Fruit fly (Drosophila melanogaster) whole organism, embryonic: ENCODE results near the gene CG7079.

ENCODE experiments used
- CG13775 ChIP-seq: fragments of 200-800 bp; sonication (Bioruptor generic); optimal IDR thresholded peaks from 3 replicates; lab custom pipeline; 2017; ENCODE audit warnings: missing biosample characterization, mild to moderate bottlenecking, missing genetic modification characterization
- CG32532 ChIP-seq: fragments of 200-800 bp; sonication (Bioruptor generic); IDR thresholded peaks from 2 replicates; pipeline ENCODE4 v1.3.6; 2022; ENCODE audit warnings: missing biosample characterization, missing genetic modification characterization
- CG3995 ChIP-seq: fragments of 200-800 bp; sonication (Bioruptor generic); optimal IDR thresholded peaks from 3 replicates; lab custom pipeline; 2016; ENCODE audit warnings: missing biosample characterization, missing genetic modification characterization
- CG4404 ChIP-seq: fragments of 200-800 bp; sonication (Bioruptor generic); IDR thresholded peaks from 2 replicates; pipeline ENCODE4 v1.3.6; 2022; ENCODE audit warnings: missing biosample characterization, missing genetic modification characterization
- CG6791 ChIP-seq: fragments of 200-800 bp; sonication (Bioruptor generic); IDR thresholded peaks from 3 replicates; pipeline ENCODE4 v1.3.6; 2022; ENCODE audit warnings: missing biosample characterization, missing genetic modification characterization; ENCODE audit not compliant: partially characterized antibody
- Myb ChIP-seq: fragments of 200-800 bp; sonication (Bioruptor generic); optimal IDR thresholded peaks from 2 replicates; lab custom pipeline; 2016; ENCODE audit warnings: missing biosample characterization, missing genetic modification characterization
- Pdp1 ChIP-seq, 2 experiments: fragments of 200-800 bp; sonication (Bioruptor generic); optimal IDR thresholded peaks; 3 replicates each; lab custom pipeline; 2016; ENCODE audit warnings: missing biosample characterization in 2 of 2, missing genetic modification characterization in 2 of 2, mild to moderate bottlenecking in 1 of 2, moderate library complexity in 1 of 2
- aop ChIP-seq: fragments of 200-800 bp; sonication (Bioruptor generic); IDR thresholded peaks from 2 replicates; pipeline ENCODE4 v1.3.6; 2022; ENCODE audit warnings: missing biosample characterization, missing genetic modification characterization
- emc ChIP-seq: fragments of 200-800 bp; sonication (Bioruptor generic); optimal IDR thresholded peaks from 2 replicates; lab custom pipeline; 2016; ENCODE audit warnings: missing biosample characterization, missing genetic modification characterization
- jumu ChIP-seq: fragments of 200-800 bp; sonication (Bioruptor generic); optimal IDR thresholded peaks from 3 replicates; lab custom pipeline; 2016; ENCODE audit warnings: missing biosample characterization, missing genetic modification characterization
- nerfin-2 ChIP-seq: fragments of 200-800 bp; sonication (Bioruptor generic); IDR thresholded peaks from 2 replicates; pipeline ENCODE4 v1.3.6; 2022; ENCODE audit warnings: missing biosample characterization, missing genetic modification characterization; ENCODE audit not compliant: partially characterized antibody
- pnt ChIP-seq: fragments of 200-800 bp; sonication (Bioruptor generic); optimal IDR thresholded peaks from 3 replicates; lab custom pipeline; 2016; ENCODE audit warnings: missing biosample characterization, missing genetic modification characterization

DNA sequence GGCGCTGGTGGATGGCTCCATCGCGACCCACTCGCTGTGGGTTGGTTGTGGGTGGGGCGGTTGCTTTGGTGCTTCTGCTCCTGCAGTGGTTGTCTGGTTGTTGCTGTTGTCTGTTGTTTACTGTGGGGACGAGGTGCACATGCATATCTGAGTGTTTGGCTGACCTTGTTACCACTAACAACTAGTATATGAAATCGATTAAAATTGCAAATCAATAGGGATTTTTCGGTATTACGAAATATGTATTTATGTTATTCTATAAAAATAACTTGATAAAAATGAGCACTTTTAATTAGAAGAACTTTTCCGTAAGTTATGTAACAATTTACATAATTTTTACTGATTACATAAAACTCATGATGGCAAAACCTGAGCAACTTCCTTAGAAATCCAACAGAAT lies 6.2 kb downstream of the CG7079 start, which contains the start of gene Dhc93AB:
- no peak for TF ChIP-seq CG6791
- TF ChIP-seq jumu = no peak
- TF ChIP-seq nerfin-2 (GFP tag; lab: Robert Waterston, UW) = no peak
- no peak for TF ChIP-seq CG13775 (GFP tag; lab: Kevin White, UChicago)
- no peak for TF ChIP-seq aop (GFP tag; lab: Robert Waterston, UW)
- TF ChIP-seq Pdp1 (GFP tag; optimal IDR thresholded peaks at IDR 0.05; lab: Kevin White, UChicago) = no peak
- TF ChIP-seq emc (GFP tag; lab: Kevin White, UChicago) = no peak
- no peak for TF ChIP-seq pnt
- TF ChIP-seq CG32532 = no peak
- TF ChIP-seq CG3995 (GFP tag; lab: Kevin White, UChicago) = no peak
- no peak for TF ChIP-seq CG4404
- TF ChIP-seq Myb (GFP tag; lab: Kevin White, UChicago) = no peak
